Worm (Caenorhabditis elegans) whole organism, L2 larva: ENCODE data around the gene pde-3.

Source experiments
- R02D3.7 ChIP-seq: fragments of 150-350 bp; optimal IDR thresholded peaks from 2 replicates; lab custom pipeline; 2014; ENCODE audit warnings: missing biosample characterization, missing genetic modification characterization
- blmp-1 ChIP-seq: sonication (generic microtip); optimal IDR thresholded peaks from 2 replicates; lab custom pipeline; 2017; ENCODE audit warnings: missing genetic modification characterization, mild to moderate bottlenecking, missing compliant biosample characterization, antibody characterized with exemption, moderate library complexity; ENCODE audit not compliant: insufficient read depth
- egl-27 ChIP-seq: sonication (generic microtip); optimal IDR thresholded peaks from 3 replicates; lab custom pipeline; 2017; ENCODE audit warnings: missing biosample characterization, missing genetic modification reagents, missing genetic modification characterization
- elt-3 ChIP-seq: sonication (generic microtip); optimal IDR thresholded peaks from 2 replicates; lab custom pipeline; 2017; ENCODE audit warnings: missing biosample characterization, missing genetic modification characterization
- lsy-2 ChIP-seq, 2 experiments: fragments of 150-350 bp in 1 of 2; sonication (generic microtip) in 1 of 2; optimal IDR thresholded peaks; 2 replicates each; lab custom pipeline; 2014 to 2017; ENCODE audit warnings: missing biosample characterization in 2 of 2, missing genetic modification characterization in 2 of 2
- nhr-11 ChIP-seq: fragments of 150-350 bp; optimal IDR thresholded peaks from 2 replicates; lab custom pipeline; 2014; ENCODE audit warnings: missing biosample characterization, missing genetic modification characterization
- nhr-237 ChIP-seq: fragments of 150-350 bp; optimal IDR thresholded peaks from 2 replicates; lab custom pipeline; 2014; ENCODE audit warnings: missing biosample characterization, missing genetic modification characterization
- nhr-25 ChIP-seq: fragments of 150-350 bp; sonication (generic microtip); optimal IDR thresholded peaks from 3 replicates; lab custom pipeline; 2014; ENCODE audit warnings: missing biosample characterization, missing genetic modification characterization
- sem-4 ChIP-seq: fragments of 150-350 bp; optimal IDR thresholded peaks from 2 replicates; lab custom pipeline; 2014; ENCODE audit warnings: missing biosample characterization, missing genetic modification reagents, missing genetic modification characterization
- sma-3 ChIP-seq: sonication (generic microtip); optimal IDR thresholded peaks from 2 replicates; lab custom pipeline; 2016; ENCODE audit warnings: missing genetic modification reagents, missing genetic modification characterization, missing compliant biosample characterization

DNA sequence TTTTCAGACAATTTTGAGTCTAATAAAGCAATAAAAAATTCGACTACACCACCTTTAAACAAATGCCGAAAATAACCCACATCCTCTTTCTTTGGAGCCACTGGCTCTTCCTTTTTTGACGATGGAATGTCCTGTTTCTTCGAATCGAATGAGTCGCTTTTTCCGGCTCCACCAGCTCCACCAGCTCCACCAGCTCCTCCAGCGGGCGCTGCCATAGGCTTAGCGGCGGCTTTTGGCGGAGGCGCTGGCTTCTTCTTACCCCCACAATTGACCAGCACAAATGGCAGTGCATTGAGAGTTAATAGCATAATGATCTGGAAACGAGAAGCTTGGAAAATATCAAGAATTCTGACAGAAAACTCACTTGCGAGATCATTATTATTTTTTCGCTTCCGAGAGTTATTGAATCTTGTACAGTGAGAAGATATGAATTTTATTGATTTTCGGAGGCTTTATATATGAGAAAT lies 42.7 kb upstream of the pde-3 start, which contains the start of gene Y53F4A.2:
- TF ChIP-seq lsy-2 (tag; optimal IDR thresholded peaks at IDR 0.05; lab: Kevin White, UChicago) (no peak), sem-4 (tag; lab: Kevin White, UChicago) (no peak), nhr-25 (tag; lab: Kevin White, UChicago) (no peak), elt-3 (tag; lab: Kevin White, UChicago) (no peak), R02D3.7 (tag; lab: Kevin White, UChicago) (no peak), blmp-1 (tag; lab: Kevin White, UChicago) (no peak), nhr-11 (tag; lab: Kevin White, UChicago) (no peak), nhr-237 (tag; lab: Kevin White, UChicago) (no peak), egl-27 (tag; lab: Kevin White, UChicago) (no peak), sma-3 (GFP tag; lab: Kevin White, UChicago) (no peak)
